Worm (Caenorhabditis elegans) whole organism, L2 larva: ENCODE data around the gene W10G6.6.
A peak's percentile ranks its signal among the peaks of the same experiment; 100 is the strongest.
"Not testable (repeated sequence)": the region's sequence is repeated elsewhere in the genome, so short reads cannot be mapped to it uniquely, and the experiment has no call there.

Experiments used
- C34F6.9 ChIP-seq: fragments of 150-350 bp; optimal IDR thresholded peaks from 2 replicates; lab custom pipeline; 2014; ENCODE audit warnings: missing biosample characterization, missing genetic modification characterization
- F13H6.1 ChIP-seq: sonication (generic microtip); optimal IDR thresholded peaks from 2 replicates; lab custom pipeline; 2016; ENCODE audit warnings: missing genetic modification characterization, missing compliant biosample characterization
- R02D3.7 ChIP-seq: fragments of 150-350 bp; optimal IDR thresholded peaks from 2 replicates; lab custom pipeline; 2014; ENCODE audit warnings: missing biosample characterization, missing genetic modification characterization
- Y55F3AM.14 ChIP-seq: fragments of 200-800 bp; sonication (Bioruptor generic); optimal IDR thresholded peaks from 2 replicates; lab custom pipeline; 2018; ENCODE audit warnings: mild to moderate bottlenecking, missing genetic modification characterization, missing compliant biosample characterization
- ZK546.5 ChIP-seq: sonication (generic microtip); optimal IDR thresholded peaks from 2 replicates; lab custom pipeline; 2017; ENCODE audit warnings: missing biosample characterization, missing genetic modification characterization
- alr-1 ChIP-seq: fragments of 150-350 bp; optimal IDR thresholded peaks from 2 replicates; lab custom pipeline; 2014; ENCODE audit warnings: missing biosample characterization, missing genetic modification characterization
- aly-2 ChIP-seq: fragments of 150-350 bp; optimal IDR thresholded peaks from 2 replicates; lab custom pipeline; 2014; ENCODE audit warnings: missing biosample characterization, missing genetic modification characterization
- ama-1 ChIP-seq: fragments of 150-350 bp; optimal IDR thresholded peaks from 2 replicates; lab custom pipeline; 2018; ENCODE audit warnings: inconsistent platforms
- blmp-1 ChIP-seq: sonication (generic microtip); optimal IDR thresholded peaks from 2 replicates; lab custom pipeline; 2017; ENCODE audit warnings: missing genetic modification characterization, mild to moderate bottlenecking, missing compliant biosample characterization, antibody characterized with exemption, moderate library complexity; ENCODE audit not compliant: insufficient read depth
- ceh-16 ChIP-seq: fragments of 150-350 bp; optimal IDR thresholded peaks from 2 replicates; lab custom pipeline; 2014; ENCODE audit warnings: missing biosample characterization, missing genetic modification characterization
- ceh-82 ChIP-seq: fragments of 150-350 bp; optimal IDR thresholded peaks from 2 replicates; lab custom pipeline; 2014; ENCODE audit warnings: missing biosample characterization, missing genetic modification characterization
- crh-2 ChIP-seq: sonication (generic microtip); optimal IDR thresholded peaks from 2 replicates; lab custom pipeline; 2017; ENCODE audit warnings: missing biosample characterization, missing genetic modification characterization
- dmd-4 ChIP-seq: sonication (generic microtip); optimal IDR thresholded peaks from 2 replicates; lab custom pipeline; 2017; ENCODE audit warnings: missing biosample characterization, missing genetic modification characterization
- egl-27 ChIP-seq: sonication (generic microtip); optimal IDR thresholded peaks from 3 replicates; lab custom pipeline; 2017; ENCODE audit warnings: missing biosample characterization, missing genetic modification reagents, missing genetic modification characterization
- elt-1 ChIP-seq: fragments of 150-350 bp; optimal IDR thresholded peaks from 2 replicates; lab custom pipeline; 2014; ENCODE audit warnings: missing biosample characterization, missing genetic modification characterization
- fos-1 ChIP-seq: fragments of 150-350 bp; optimal IDR thresholded peaks from 2 replicates; lab custom pipeline; 2014; ENCODE audit warnings: missing biosample characterization, missing genetic modification characterization
- gmeb-1 ChIP-seq: fragments of 150-350 bp; optimal IDR thresholded peaks from 2 replicates; lab custom pipeline; 2014; ENCODE audit warnings: missing biosample characterization, missing genetic modification characterization
- lin-11 ChIP-seq: fragments of 150-350 bp; sonication (generic microtip); optimal IDR thresholded peaks from 2 replicates; lab custom pipeline; 2014; ENCODE audit warnings: missing biosample characterization, missing genetic modification characterization, inconsistent platforms, mixed read lengths
- lin-13 ChIP-seq: fragments of 150-350 bp; optimal IDR thresholded peaks from 2 replicates; lab custom pipeline; 2014; ENCODE audit warnings: missing biosample characterization, missing genetic modification reagents, missing genetic modification characterization
- lin-39 ChIP-seq: fragments of 150-350 bp; optimal IDR thresholded peaks from 2 replicates; lab custom pipeline; 2014; ENCODE audit warnings: missing biosample characterization, missing genetic modification reagents, missing genetic modification characterization
- lsy-2 ChIP-seq, 2 experiments: fragments of 150-350 bp in 1 of 2; sonication (generic microtip) in 1 of 2; optimal IDR thresholded peaks; 2 replicates each; lab custom pipeline; 2014 to 2017; ENCODE audit warnings: missing biosample characterization in 2 of 2, missing genetic modification characterization in 2 of 2
- mab-5 ChIP-seq: fragments of 150-350 bp; optimal IDR thresholded peaks from 2 replicates; lab custom pipeline; 2014; ENCODE audit warnings: missing biosample characterization, missing genetic modification characterization
- mbf-1 ChIP-seq: sonication (generic microtip); optimal IDR thresholded peaks from 2 replicates; lab custom pipeline; 2017; ENCODE audit warnings: missing biosample characterization, missing genetic modification characterization
- mdl-1 ChIP-seq, 2 experiments: fragments of 150-350 bp in 1 of 2; sonication (generic microtip) in 1 of 2; optimal IDR thresholded peaks; 2 replicates each; lab custom pipeline; 2017; ENCODE audit warnings: missing biosample characterization in 2 of 2, missing genetic modification characterization in 2 of 2
- nhr-10 ChIP-seq: sonication (generic microtip); optimal IDR thresholded peaks from 2 replicates; lab custom pipeline; 2017; ENCODE audit warnings: missing biosample characterization, missing genetic modification characterization
- nhr-12 ChIP-seq: fragments of 150-350 bp; optimal IDR thresholded peaks from 2 replicates; lab custom pipeline; 2014; ENCODE audit warnings: missing biosample characterization, missing genetic modification characterization
- nhr-129 ChIP-seq: fragments of 150-350 bp; optimal IDR thresholded peaks from 2 replicates; lab custom pipeline; 2014; ENCODE audit warnings: missing biosample characterization, missing genetic modification characterization
- nhr-21 ChIP-seq: fragments of 150-350 bp; optimal IDR thresholded peaks from 2 replicates; lab custom pipeline; 2014; ENCODE audit warnings: missing biosample characterization, missing genetic modification characterization
- nhr-23 ChIP-seq: fragments of 150-350 bp; optimal IDR thresholded peaks from 2 replicates; lab custom pipeline; 2014; ENCODE audit warnings: missing biosample characterization, missing genetic modification reagents, missing genetic modification characterization
- nhr-237 ChIP-seq: fragments of 150-350 bp; optimal IDR thresholded peaks from 2 replicates; lab custom pipeline; 2014; ENCODE audit warnings: missing biosample characterization, missing genetic modification characterization
- nhr-25 ChIP-seq: fragments of 150-350 bp; sonication (generic microtip); optimal IDR thresholded peaks from 3 replicates; lab custom pipeline; 2014; ENCODE audit warnings: missing biosample characterization, missing genetic modification characterization
- nhr-6 ChIP-seq: fragments of 150-350 bp; optimal IDR thresholded peaks from 2 replicates; lab custom pipeline; 2014; ENCODE audit warnings: missing biosample characterization, missing genetic modification characterization
- nhr-77 ChIP-seq: fragments of 150-350 bp; optimal IDR thresholded peaks from 2 replicates; lab custom pipeline; 2014; ENCODE audit warnings: missing biosample characterization, missing genetic modification characterization
- peb-1 ChIP-seq: fragments of 150-350 bp; optimal IDR thresholded peaks from 2 replicates; lab custom pipeline; 2014; ENCODE audit warnings: missing biosample characterization, missing genetic modification characterization
- sem-4 ChIP-seq: fragments of 150-350 bp; optimal IDR thresholded peaks from 2 replicates; lab custom pipeline; 2014; ENCODE audit warnings: missing biosample characterization, missing genetic modification reagents, missing genetic modification characterization
- skn-1 ChIP-seq: sonication (generic microtip); optimal IDR thresholded peaks from 2 replicates; lab custom pipeline; 2017; ENCODE audit warnings: missing biosample characterization, missing genetic modification characterization
- sma-3 ChIP-seq: sonication (generic microtip); optimal IDR thresholded peaks from 2 replicates; lab custom pipeline; 2016; ENCODE audit warnings: missing genetic modification reagents, missing genetic modification characterization, missing compliant biosample characterization
- sma-9 ChIP-seq, 2 experiments: fragments of 150-350 bp in 1 of 2; sonication (generic microtip) in 1 of 2; optimal IDR thresholded peaks; 2 replicates each; lab custom pipeline; 2014 to 2016; ENCODE audit warnings: missing genetic modification characterization in 2 of 2, mild to moderate bottlenecking in 1 of 2, missing biosample characterization in 1 of 2, missing compliant biosample characterization in 1 of 2, missing genetic modification reagents in 1 of 2, moderate library complexity in 1 of 2
- snpc-4 ChIP-seq: fragments of 150-350 bp; optimal IDR thresholded peaks from 2 replicates; lab custom pipeline; 2014; ENCODE audit warnings: missing biosample characterization, missing genetic modification characterization
- unc-39 ChIP-seq: fragments of 150-350 bp; optimal IDR thresholded peaks from 2 replicates; lab custom pipeline; 2014; ENCODE audit warnings: missing biosample characterization, missing genetic modification characterization
- unc-55 ChIP-seq: fragments of 150-350 bp; sonication (generic microtip); optimal IDR thresholded peaks from 3 replicates; lab custom pipeline; 2014; ENCODE audit warnings: missing biosample characterization, missing genetic modification reagents, missing genetic modification characterization
- unc-62 ChIP-seq: fragments of 150-350 bp; optimal IDR thresholded peaks from 2 replicates; lab custom pipeline; 2014; ENCODE audit warnings: missing biosample characterization, missing genetic modification reagents, missing genetic modification characterization
- zag-1 ChIP-seq: fragments of 150-350 bp; optimal IDR thresholded peaks from 2 replicates; lab custom pipeline; 2014; ENCODE audit warnings: missing biosample characterization, missing genetic modification characterization
- ztf-1 ChIP-seq: fragments of 200-800 bp; sonication (Bioruptor generic); conservative IDR thresholded peaks from 2 replicates; pipeline ENCODE4 v1.3.6; 2022; ENCODE audit warnings: missing genetic modification characterization, missing compliant biosample characterization
- ztf-11 ChIP-seq: sonication (generic microtip); optimal IDR thresholded peaks from 2 replicates; lab custom pipeline; 2017; ENCODE audit warnings: missing biosample characterization, missing genetic modification characterization
- ztf-4 ChIP-seq: fragments of 150-350 bp; optimal IDR thresholded peaks from 2 replicates; lab custom pipeline; 2014; ENCODE audit warnings: missing biosample characterization, missing genetic modification characterization

W10G6.6 gene

ce11 chrX:16213073-16213472 is 37.5 kb downstream of the W10G6.6 start, which contains the start of gene F23A7.8:
Gene F23A7.8 (plus strand): TSS chrX:16213373.
- not testable (repeated sequence) for TF ChIP-seq unc-62; ceh-82 (tag; lab: Kevin White, UChicago); alr-1 (tag; lab: Kevin White, UChicago)

ce11 chrX:16212306-16212705 is 38.3 kb downstream of the W10G6.6 start, which contains the start of gene F23A7.4:
Gene F23A7.4 (plus strand): TSS chrX:16212606.
- not testable (repeated sequence) for TF ChIP-seq ama-1 (lab: Kevin White, UChicago); lin-11 (tag; lab: Kevin White, UChicago); ceh-82 (tag; lab: Kevin White, UChicago)

ce11 chrX:16210518-16210917 is 40.1 kb downstream of the W10G6.6 start, which contains the start of gene R11.4:
Gene R11.4 (minus strand): TSS chrX:16210618.
- TF ChIP-seq nhr-10 (tag; lab: Kevin White, UChicago): no peak
- no peak for TF ChIP-seq sma-3 (GFP tag; lab: Kevin White, UChicago)
- TF ChIP-seq zag-1: no peak
- no peak for TF ChIP-seq crh-2
- TF ChIP-seq ztf-4 (tag; lab: Kevin White, UChicago): no peak
- no peak for TF ChIP-seq aly-2
- TF ChIP-seq nhr-25 (tag; lab: Kevin White, UChicago): no peak
- TF ChIP-seq elt-1 (tag; lab: Kevin White, UChicago): no peak
- no peak for TF ChIP-seq unc-39
- TF ChIP-seq nhr-23 (tag; lab: Kevin White, UChicago): no peak
- no peak for TF ChIP-seq ztf-1 (GFP tag; lab: Robert Waterston, UW)
- TF ChIP-seq nhr-12 (tag; lab: Kevin White, UChicago): no peak
- no peak for TF ChIP-seq R02D3.7 (tag; lab: Kevin White, UChicago)

- TF ChIP-seq snpc-4 (tag; lab: Kevin White, UChicago) (peak; percentile 86), lsy-2 (tag; optimal IDR thresholded peaks at IDR 0.05; lab: Kevin White, UChicago) (peak; percentile 72 to 81), nhr-129 (tag; lab: Kevin White, UChicago) (peak; percentile 95), F13H6.1 (tag; lab: Kevin White, UChicago) (peak; percentile 79), ceh-16 (tag; lab: Kevin White, UChicago) (no peak), sma-3 (GFP tag; lab: Kevin White, UChicago) (peak; percentile 85), lin-39 (no peak), ama-1 (lab: Kevin White, UChicago) (no peak), skn-1 (no peak), ZK546.5 (tag; lab: Kevin White, UChicago) (no peak), peb-1 (no peak), nhr-21 (tag; lab: Kevin White, UChicago) (peak; percentile 88), dmd-4 (tag; lab: Kevin White, UChicago) (no peak), Y55F3AM.14 (GFP tag; lab: Kevin White, UChicago) (peak; percentile 61), nhr-25 (tag; lab: Kevin White, UChicago) (peak; percentile 64), ztf-11 (tag; lab: Kevin White, UChicago) (peak; percentile 20), mbf-1 (tag; lab: Kevin White, UChicago) (no peak), lin-13 (GFP tag; lab: Kevin White, UChicago) (peak; percentile 77), unc-39 (no peak), fos-1 (tag; lab: Kevin White, UChicago) (peak; percentile 77), nhr-6 (tag; lab: Kevin White, UChicago) (peak; percentile 71), gmeb-1 (tag; lab: Kevin White, UChicago) (peak; percentile 76), nhr-12 (tag; lab: Kevin White, UChicago) (no peak), C34F6.9 (tag; lab: Kevin White, UChicago) (peak; percentile 70), nhr-23 (tag; lab: Kevin White, UChicago) (no peak), alr-1 (tag; lab: Kevin White, UChicago) (no peak), mdl-1 (tag; optimal IDR thresholded peaks at IDR 0.05; lab: Kevin White, UChicago) (peak; percentile 7 to 56), egl-27 (tag; lab: Kevin White, UChicago) (peak; percentile 61), nhr-10 (tag; lab: Kevin White, UChicago) (peak; percentile 68), sma-9 (GFP tag; optimal IDR thresholded peaks at IDR 0.05; lab: Kevin White, UChicago) (peak; percentile 80), sma-9 (tag; optimal IDR thresholded peaks at IDR 0.05; lab: Kevin White, UChicago) (no peak), ztf-1 (GFP tag; lab: Robert Waterston, UW) (no peak), sem-4 (tag; lab: Kevin White, UChicago) (peak; percentile 72), nhr-77 (tag; lab: Kevin White, UChicago) (peak; percentile 70), mab-5 (tag; lab: Kevin White, UChicago) (peak; percentile 89), aly-2 (no peak), unc-55 (GFP tag; lab: Kevin White, UChicago) (peak; percentile 91), nhr-237 (tag; lab: Kevin White, UChicago) (peak; percentile 70), ceh-82 (tag; lab: Kevin White, UChicago) (peak; percentile 61), elt-1 (tag; lab: Kevin White, UChicago) (no peak), ztf-4 (tag; lab: Kevin White, UChicago) (peak; percentile 31), unc-62 (no peak), blmp-1 (tag; lab: Kevin White, UChicago) (peak; percentile 5)
These were observed 40.9 kb downstream of the W10G6.6 start for ce11 chrX:16209660-16210059.
